Fruit fly (Drosophila melanogaster) ovary, adult (tissue): Measurements from ENCODE around the gene jus.

ENCODE experiments used
- CG17801 ChIP-seq: fragments of 200-800 bp; optimal IDR thresholded peaks from 2 replicates; lab custom pipeline; 2019; ENCODE audit warnings: missing biosample characterization, mild to moderate bottlenecking, missing genetic modification characterization, moderate library complexity; ENCODE audit not compliant: partially characterized antibody

jus gene

dm6 chr3R:29194957-29195356, at the start of gene jus:
Gene jus, minus strand, starts transcription at chr3R:29194994.
- no peak for TF ChIP-seq CG17801

DNA sequence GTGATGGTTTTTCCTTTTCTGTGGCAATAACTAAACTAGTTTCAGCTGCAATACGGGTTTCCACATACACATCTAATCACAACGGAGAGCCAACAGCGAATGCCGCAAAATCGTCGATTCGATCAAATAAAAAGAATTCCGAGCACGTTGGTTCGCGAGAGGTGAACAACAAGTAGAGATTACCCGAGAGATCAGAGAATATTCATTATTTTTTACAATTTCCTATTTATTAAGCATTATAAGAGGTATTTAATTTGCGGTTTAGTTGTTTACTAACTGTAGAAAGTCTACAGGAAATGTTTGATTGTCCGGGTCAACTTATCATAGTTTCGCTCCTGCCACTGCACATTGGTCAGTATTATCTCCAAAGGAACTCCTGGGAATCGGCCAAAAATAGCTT, 43.8 kb upstream of the jus start, which contains the start of gene CG11951:
CG11951 (minus strand) TSS at position 101 of the 400 bp plus-strand sequence.
- TF ChIP-seq CG17801: no peak

dm6 chr3R:29230552-29231102, 35.8 kb upstream of the jus start:
- no peak for TF ChIP-seq CG17801

- TF ChIP-seq CG17801: no peak
These were observed 35.2 kb upstream of the jus start for dm6 chr3R:29229958-29230357.

DNA sequence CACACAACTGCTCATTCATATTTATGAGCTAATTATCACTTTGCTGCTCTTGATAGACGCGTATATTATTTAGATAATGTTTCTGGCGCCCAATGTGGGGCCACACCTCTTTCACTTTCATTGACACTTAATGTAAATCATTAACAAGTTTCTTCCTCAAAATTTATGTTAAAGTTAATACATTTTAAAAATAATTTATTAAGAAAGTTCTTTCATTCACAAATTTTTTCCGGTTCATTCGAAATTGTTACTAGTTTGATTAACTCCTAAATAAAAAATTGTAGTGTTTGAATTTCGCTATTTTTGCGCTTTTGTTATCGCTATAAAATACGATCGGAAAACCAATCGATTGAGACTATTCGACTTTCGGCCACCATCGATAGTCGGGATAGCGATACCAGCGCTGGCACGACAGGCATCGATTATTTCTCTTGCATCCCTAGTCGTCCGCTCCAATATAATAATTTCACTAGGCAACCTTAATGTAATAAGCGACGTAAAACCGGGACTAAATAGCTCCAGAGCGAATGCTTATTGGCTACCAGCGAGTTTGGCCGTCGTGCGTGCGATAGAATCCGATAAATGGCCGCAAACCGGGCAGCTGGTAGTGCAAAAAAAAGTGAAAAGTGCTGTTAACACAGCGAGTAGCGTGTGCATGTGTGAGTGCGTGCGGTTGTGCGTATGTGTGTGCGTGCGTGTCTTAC, 34.1 kb upstream of the jus start, which contains the start of gene Usp1:
Usp1 (plus strand) TSS at position 417 of the 704 bp plus-strand sequence.
- peak; percentile 40 for TF ChIP-seq CG17801

- TF ChIP-seq CG17801: no peak
These were observed 32.9 kb upstream of the jus start, which contains the start of gene CG14507 for dm6 chr3R:29227675-29228211. Gene CG14507, minus strand, starts transcription at chr3R:29227725.

DNA sequence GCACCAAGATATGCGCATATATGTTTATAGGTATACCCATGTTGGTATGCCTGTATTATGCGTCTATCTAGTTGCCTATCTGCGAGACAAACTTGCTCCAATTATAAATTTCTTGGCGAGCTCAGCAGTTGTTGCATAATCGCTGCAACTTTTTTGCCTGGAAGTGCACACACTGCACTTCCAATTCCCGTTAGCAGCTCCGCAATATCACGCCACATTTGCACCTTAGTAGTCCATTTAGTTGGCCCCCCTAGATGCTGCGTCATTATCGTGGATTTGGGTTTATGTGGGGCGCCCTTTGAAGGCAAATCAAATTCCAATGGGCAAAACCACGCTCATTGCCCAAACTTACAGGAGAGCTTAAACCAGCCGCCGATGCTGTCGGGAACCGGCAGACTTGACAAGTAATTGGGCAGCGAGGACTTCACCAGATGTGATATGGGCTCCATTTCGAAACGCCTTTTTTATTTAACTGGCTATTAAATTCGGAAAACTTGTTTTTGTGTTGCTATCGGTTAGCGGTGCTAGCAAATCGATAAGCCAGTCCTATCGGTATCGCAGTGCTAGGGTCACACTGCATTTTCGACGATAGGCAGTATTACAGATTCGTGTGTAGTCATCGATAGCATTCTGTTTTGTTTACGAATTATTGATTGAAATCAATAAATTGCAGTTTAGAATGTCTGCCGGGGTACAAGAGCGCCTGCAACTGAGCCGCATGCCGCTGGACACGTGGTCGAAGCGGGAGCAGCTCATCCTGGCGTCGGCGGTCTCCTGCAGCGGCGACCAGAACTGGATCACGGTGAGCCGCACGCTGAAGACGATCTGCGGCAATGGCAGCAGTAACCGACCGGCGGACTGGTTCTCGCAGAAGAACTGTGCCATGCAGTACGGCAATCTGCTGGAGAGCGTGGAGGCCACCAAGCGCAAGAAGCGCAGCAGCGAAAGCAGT, 28.4 kb upstream of the jus start, which contains the start of the genes Cisd2 and Brd8:
Cisd2 (minus strand) TSS at position 538 of the 952 bp plus-strand sequence.
Brd8 (plus strand) TSS at position 595 of the 952 bp plus-strand sequence.
- TF ChIP-seq CG17801: peak; percentile 64

DNA sequence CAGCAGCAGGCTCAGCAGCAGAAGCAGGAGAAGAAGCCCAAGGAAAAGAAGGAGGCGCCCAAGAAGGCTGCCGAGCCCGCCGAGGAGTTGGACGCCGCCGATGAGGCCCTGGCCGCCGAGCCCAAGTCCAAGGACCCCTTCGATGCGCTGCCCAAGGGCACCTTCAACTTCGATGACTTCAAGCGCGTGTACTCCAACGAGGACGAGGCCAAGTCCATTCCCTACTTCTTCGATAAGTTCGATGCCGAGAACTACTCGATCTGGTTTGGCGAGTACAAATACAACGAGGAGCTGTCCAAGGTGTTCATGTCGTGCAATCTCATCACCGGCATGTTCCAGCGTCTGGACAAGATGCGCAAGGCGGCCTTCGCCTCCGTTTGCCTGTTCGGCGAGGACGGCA, 26.4 kb upstream of the jus start:
- no peak for TF ChIP-seq CG17801

dm6 chr3R:29220585-29220984, 25.8 kb upstream of the jus start:
- TF ChIP-seq CG17801: no peak

DNA sequence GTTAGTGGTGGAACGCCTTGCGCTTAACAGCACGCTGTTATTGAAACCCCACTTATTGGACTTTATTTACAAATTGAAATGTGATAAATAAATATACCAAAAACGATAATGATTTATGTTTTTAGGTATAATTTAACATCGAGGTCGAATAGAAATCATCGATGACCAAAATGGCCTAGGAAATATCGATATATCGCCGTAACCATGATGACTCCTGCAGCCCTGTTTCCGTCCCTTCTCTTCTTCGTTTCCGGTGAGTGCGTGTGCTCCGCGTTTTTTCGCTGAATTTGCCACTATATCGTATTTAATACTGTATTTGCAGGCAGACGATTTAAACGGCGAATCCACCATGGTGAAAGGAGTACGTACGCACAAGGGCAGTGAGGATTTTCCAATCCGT, 25.2 kb upstream of the jus start, which contains the start of gene eEF1gamma:
eEF1gamma (plus strand) TSS at position 225 of the 400 bp plus-strand sequence.
- TF ChIP-seq CG17801: peak; percentile 94

DNA sequence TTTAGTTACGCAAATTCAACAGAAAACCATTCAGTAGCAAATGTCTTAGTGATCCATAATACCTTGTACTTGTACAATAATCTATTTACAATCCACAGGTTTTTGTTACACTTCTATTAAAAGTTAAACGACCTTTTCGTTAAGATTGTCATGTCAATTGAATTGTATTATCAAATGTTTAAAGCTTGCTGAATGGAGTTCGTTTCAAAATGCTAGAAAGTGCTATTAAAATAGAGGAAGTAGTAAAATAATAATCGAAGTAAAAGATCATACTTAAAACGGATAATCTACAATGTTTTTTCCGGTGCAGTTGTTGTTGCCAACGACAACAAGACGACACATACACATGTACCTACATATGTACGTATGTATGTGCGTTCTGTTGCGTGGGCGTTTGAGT, 23.2 kb upstream of the jus start:
- no peak for TF ChIP-seq CG17801

DNA sequence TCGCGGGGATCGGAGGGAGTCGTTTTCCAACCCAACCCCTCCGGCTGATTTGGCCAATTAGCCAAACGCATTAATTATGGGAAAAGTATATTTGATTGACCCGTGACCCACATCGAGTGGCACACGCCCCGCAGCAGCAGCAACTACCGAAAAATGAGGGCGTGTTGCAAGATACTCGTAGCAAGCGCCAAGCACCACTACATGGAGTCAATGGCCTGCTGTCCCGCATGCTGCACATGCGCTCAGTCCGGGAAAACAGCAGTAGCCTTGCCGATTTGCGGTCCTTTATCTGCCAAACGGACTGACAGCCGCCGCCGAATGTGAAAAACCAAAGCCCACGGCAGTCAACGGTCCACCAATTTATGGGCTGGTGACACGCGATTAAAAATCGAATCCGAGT, 22.5 kb upstream of the jus start:
- no peak for TF ChIP-seq CG17801

DNA sequence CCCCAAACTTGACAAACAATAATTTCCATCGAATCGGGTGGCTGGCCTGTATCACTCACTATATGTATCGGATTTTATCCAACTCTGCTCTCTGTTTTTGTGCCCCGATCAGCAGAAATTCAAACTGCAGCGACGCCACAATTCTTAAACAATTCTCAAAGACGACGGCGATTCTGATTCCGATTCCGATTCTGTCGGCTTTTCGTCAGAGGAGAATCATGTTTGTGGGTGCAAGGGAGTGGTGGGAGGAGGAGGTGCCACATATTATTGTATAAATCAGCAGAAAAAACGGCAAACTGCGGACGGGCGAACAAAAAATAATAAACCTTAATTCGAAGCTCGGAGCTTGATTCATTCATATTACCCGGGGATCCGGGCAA, 21.7 kb upstream of the jus start:
- no peak for TF ChIP-seq CG17801

- no peak for TF ChIP-seq CG17801
These were observed 21.1 kb upstream of the jus start for dm6 chr3R:29215652-29216483.

dm6 chr3R:29214982-29215533, 20.3 kb upstream of the jus start:
- TF ChIP-seq CG17801: peak; percentile 77
